Fruit fly (Drosophila melanogaster) whole organism, pupa: Measurements from ENCODE around the gene CG5882.
A peak's percentile ranks its signal among the peaks of the same experiment; 100 is the strongest.

ENCODE experiments used
- CG10348 ChIP-seq: fragments of 200-800 bp; sonication (Bioruptor generic); IDR thresholded peaks from 2 replicates; pipeline ENCODE4 v1.3.6; 2022; ENCODE audit warnings: missing biosample characterization, missing genetic modification characterization
- CG12605 ChIP-seq: fragments of 200-800 bp; sonication (Bioruptor generic); IDR thresholded peaks from 2 replicates; pipeline ENCODE4 v1.3.6; 2022; ENCODE audit warnings: missing biosample characterization, missing genetic modification characterization
- CG13204 ChIP-seq: fragments of 200-800 bp; sonication (Bioruptor generic); optimal IDR thresholded peaks from 2 replicates; lab custom pipeline; 2018; ENCODE audit warnings: missing biosample characterization, mild to moderate bottlenecking, missing genetic modification characterization, moderate library complexity
- CG14655 ChIP-seq: fragments of 200-800 bp; sonication (Bioruptor generic); optimal IDR thresholded peaks from 3 replicates; lab custom pipeline; 2017; ENCODE audit warnings: mild to moderate bottlenecking, missing biosample characterization, missing genetic modification reagents, missing genetic modification characterization
- CG15710 ChIP-seq: fragments of 200-800 bp; sonication (Bioruptor generic); optimal IDR thresholded peaks from 2 replicates; lab custom pipeline; 2018; ENCODE audit warnings: missing biosample characterization, mild to moderate bottlenecking, missing genetic modification characterization, moderate library complexity
- CG17806 ChIP-seq: fragments of 200-800 bp; sonication (Bioruptor generic); optimal IDR thresholded peaks from 2 replicates; lab custom pipeline; 2018; ENCODE audit warnings: missing biosample characterization, mild to moderate bottlenecking, missing genetic modification characterization, moderate library complexity
- CG32121 ChIP-seq: fragments of 200-800 bp; sonication (Bioruptor generic); IDR thresholded peaks from 2 replicates; pipeline ENCODE4 v1.3.6; 2022; ENCODE audit warnings: missing biosample characterization, missing genetic modification characterization
- CG34367 ChIP-seq: fragments of 200-800 bp; sonication (Bioruptor generic); optimal IDR thresholded peaks from 2 replicates; lab custom pipeline; 2018; ENCODE audit warnings: missing biosample characterization, mild to moderate bottlenecking, missing genetic modification characterization
- CG4496 ChIP-seq: fragments of 200-800 bp; sonication (Bioruptor generic); IDR thresholded peaks from 3 replicates; pipeline ENCODE4 v1.3.6; 2022; ENCODE audit warnings: missing biosample characterization, missing genetic modification characterization
- CG8159 ChIP-seq: fragments of 200-800 bp; sonication (Bioruptor generic); optimal IDR thresholded peaks from 3 replicates; lab custom pipeline; 2018; ENCODE audit warnings: missing biosample characterization, mild to moderate bottlenecking, missing genetic modification characterization, moderate library complexity
- CG8301 ChIP-seq: fragments of 200-800 bp; sonication (Bioruptor generic); optimal IDR thresholded peaks from 2 replicates; lab custom pipeline; 2018; ENCODE audit warnings: missing biosample characterization, mild to moderate bottlenecking, missing genetic modification characterization
- CG9948 ChIP-seq: fragments of 200-800 bp; sonication (Bioruptor generic); optimal IDR thresholded peaks from 2 replicates; lab custom pipeline; 2018; ENCODE audit warnings: missing biosample characterization, mild to moderate bottlenecking, missing genetic modification characterization, moderate library complexity
- D1 ChIP-seq: fragments of 200-800 bp; sonication (Bioruptor generic); optimal IDR thresholded peaks from 2 replicates; lab custom pipeline; 2018; ENCODE audit warnings: missing biosample characterization, mild to moderate bottlenecking, missing genetic modification characterization, moderate library complexity
- EcR ChIP-seq: fragments of 200-800 bp; sonication (Bioruptor generic); optimal IDR thresholded peaks from 3 replicates; lab custom pipeline; 2019; ENCODE audit warnings: missing biosample characterization, missing genetic modification characterization, mild to moderate bottlenecking, moderate library complexity, missing genetic modification reagents
- Ets98B ChIP-seq: fragments of 200-800 bp; sonication (Bioruptor generic); IDR thresholded peaks from 2 replicates; pipeline ENCODE4 v1.3.6; 2022; ENCODE audit warnings: missing biosample characterization, missing genetic modification characterization
- Pif1A ChIP-seq: fragments of 200-800 bp; sonication (Bioruptor generic); optimal IDR thresholded peaks from 3 replicates; lab custom pipeline; 2016; ENCODE audit warnings: missing biosample characterization, missing genetic modification characterization
- Pif1B ChIP-seq: fragments of 200-800 bp; sonication (Bioruptor generic); optimal IDR thresholded peaks from 3 replicates; lab custom pipeline; 2016; ENCODE audit warnings: missing biosample characterization, missing genetic modification characterization
- Snoo ChIP-seq: fragments of 200-800 bp; sonication (Bioruptor generic); optimal IDR thresholded peaks from 3 replicates; lab custom pipeline; 2017; ENCODE audit warnings: missing biosample characterization, mild to moderate bottlenecking, missing genetic modification characterization, inconsistent platforms
- fd96Ca ChIP-seq: fragments of 200-800 bp; sonication (Bioruptor generic); IDR thresholded peaks from 3 replicates; pipeline ENCODE4 v1.3.6; 2022; ENCODE audit warnings: missing biosample characterization, missing genetic modification characterization
- gl ChIP-seq: fragments of 200-800 bp; sonication (Bioruptor generic); optimal IDR thresholded peaks from 2 replicates; lab custom pipeline; 2018; ENCODE audit warnings: missing biosample characterization, mild to moderate bottlenecking, missing genetic modification characterization
- rn ChIP-seq: fragments of 200-800 bp; sonication (Bioruptor generic); IDR thresholded peaks from 2 replicates; pipeline ENCODE4 v1.3.6; 2022; ENCODE audit warnings: missing biosample characterization, missing genetic modification characterization

The CG5882 gene

DNA sequence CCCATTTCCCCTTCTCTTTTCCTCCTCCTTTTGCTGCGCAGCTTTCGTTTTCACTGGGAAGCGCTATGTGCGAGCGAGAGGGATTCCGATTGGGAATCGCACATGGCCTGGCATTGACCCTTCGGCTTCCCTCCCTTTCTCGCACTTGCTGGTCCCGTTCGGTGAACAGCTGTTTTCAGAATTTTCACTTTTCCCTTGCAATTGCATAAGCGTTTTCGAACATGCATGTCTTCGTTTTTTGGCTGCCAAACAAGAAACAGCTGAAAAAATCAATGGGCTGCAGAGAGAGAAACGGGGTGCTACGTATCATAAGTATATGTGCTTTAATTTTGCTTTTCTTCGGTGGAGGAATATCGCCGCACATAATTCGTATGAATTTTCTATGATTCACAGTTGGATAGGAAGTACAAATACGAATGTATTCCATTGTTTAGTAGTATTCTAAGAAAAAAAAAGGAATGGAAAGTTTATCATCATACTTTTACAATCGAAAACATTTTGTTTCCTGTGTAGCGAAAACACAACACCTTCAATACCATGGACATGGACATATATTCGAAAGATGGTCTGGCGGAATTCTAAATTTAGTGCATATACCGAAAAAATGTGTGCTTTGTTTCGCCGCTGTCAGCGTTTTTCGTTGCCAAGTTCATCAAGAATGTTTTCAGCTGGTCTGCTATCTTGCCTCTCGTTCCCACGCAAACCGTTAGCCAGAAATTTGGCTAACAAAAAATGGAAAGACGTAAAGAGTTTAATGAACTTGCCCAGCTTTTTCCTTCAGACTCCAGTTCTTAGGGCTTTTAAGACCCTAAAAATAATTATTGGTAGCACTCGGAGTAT lies 33.9 kb downstream of the CG5882 start:
- TF ChIP-seq CG8301 = peak; percentile 55
- no peak for TF ChIP-seq CG10348
- TF ChIP-seq rn (GFP tag; lab: Robert Waterston, UW) = no peak
- TF ChIP-seq Snoo (tag; lab: Kevin White, UChicago) = peak; percentile 50
- TF ChIP-seq CG34367 (tag; lab: Kevin White, UChicago) = no peak
- TF ChIP-seq CG15710 (tag; lab: Kevin White, UChicago) = no peak
- TF ChIP-seq D1 (tag; lab: Kevin White, UChicago) = no peak
- TF ChIP-seq EcR = peak; percentile 65
- peak; percentile 34 for TF ChIP-seq CG17806 (tag; lab: Kevin White, UChicago)
- TF ChIP-seq Ets98B (GFP tag; lab: Robert Waterston, UW) = peak; percentile 37; the same call in 1 of the 2 replicates
- TF ChIP-seq fd96Ca (GFP tag; lab: Robert Waterston, UW) = no peak
- peak; percentile 37 for TF ChIP-seq CG8159 (tag; lab: Kevin White, UChicago)
- TF ChIP-seq CG14655 = peak; percentile 49
- TF ChIP-seq CG12605 = no peak
- no peak for TF ChIP-seq gl (tag; lab: Kevin White, UChicago)
- TF ChIP-seq CG9948 (tag; lab: Kevin White, UChicago) = peak; percentile 10
- peak; percentile 50 for TF ChIP-seq Pif1A (GFP tag; lab: Kevin White, UChicago)
- TF ChIP-seq CG4496 (GFP tag; lab: Robert Waterston, UW) = no peak
- TF ChIP-seq CG32121 (GFP tag; lab: Robert Waterston, UW) = peak; percentile 56; the same call in 1 of the 2 replicates
- TF ChIP-seq CG13204 = no peak
- peak; percentile 34 for TF ChIP-seq Pif1B

DNA sequence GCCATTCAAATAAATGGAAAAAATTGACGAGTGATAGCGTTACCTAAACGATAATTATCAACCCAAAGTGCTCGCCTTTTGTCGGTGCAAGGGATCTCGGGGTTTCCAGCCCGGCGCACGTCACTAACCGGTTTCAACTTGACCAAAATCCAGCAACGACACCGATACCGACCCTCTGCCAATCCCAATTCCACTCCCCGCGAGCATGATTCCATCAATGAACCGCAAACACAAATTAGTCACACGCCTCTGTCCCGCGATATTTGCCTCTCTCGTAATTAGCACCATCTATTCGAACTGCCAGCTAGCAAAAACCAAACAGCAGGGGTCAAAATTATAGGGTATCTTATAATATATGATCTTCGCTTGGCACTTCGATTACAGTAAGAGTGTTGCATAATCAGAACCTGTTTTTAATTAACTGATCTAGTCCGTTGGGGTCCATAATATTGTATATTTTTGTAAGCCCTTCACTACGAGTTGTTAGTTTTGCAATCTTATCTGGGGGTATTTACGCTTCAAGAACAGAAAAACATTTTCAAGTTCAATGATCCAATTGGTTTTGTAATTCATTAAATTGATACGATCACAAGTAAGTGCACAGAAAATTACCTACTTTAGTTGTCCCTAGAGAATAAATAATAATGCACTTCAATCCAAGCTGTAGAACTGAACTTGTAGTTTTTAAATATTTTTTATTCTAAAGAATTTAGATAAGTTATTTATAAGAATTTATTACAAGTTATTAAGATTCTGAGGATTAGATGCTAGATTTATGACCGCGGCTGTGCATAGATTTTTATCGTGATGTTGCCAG lies 34.8 kb downstream of the CG5882 start:
- TF ChIP-seq CG14655 = peak; percentile 63
- TF ChIP-seq CG34367 (tag; lab: Kevin White, UChicago) = peak; percentile 4
- TF ChIP-seq rn (GFP tag; lab: Robert Waterston, UW) = no peak
- peak; percentile 57 for TF ChIP-seq CG8159 (tag; lab: Kevin White, UChicago)
- no peak for TF ChIP-seq Ets98B (GFP tag; lab: Robert Waterston, UW)
- no peak for TF ChIP-seq fd96Ca (GFP tag; lab: Robert Waterston, UW)
- no peak for TF ChIP-seq CG4496 (GFP tag; lab: Robert Waterston, UW)
- peak; percentile 13 for TF ChIP-seq CG8301
- no peak for TF ChIP-seq Pif1A (GFP tag; lab: Kevin White, UChicago)
- TF ChIP-seq CG12605 = no peak
- no peak for TF ChIP-seq Pif1B
- no peak for TF ChIP-seq CG32121 (GFP tag; lab: Robert Waterston, UW)
- peak; percentile 2 for TF ChIP-seq Snoo (tag; lab: Kevin White, UChicago)
- TF ChIP-seq D1 (tag; lab: Kevin White, UChicago) = no peak
- peak; percentile 31 for TF ChIP-seq CG17806 (tag; lab: Kevin White, UChicago)
- peak; percentile 17 for TF ChIP-seq CG13204
- TF ChIP-seq EcR = no peak
- TF ChIP-seq CG9948 (tag; lab: Kevin White, UChicago) = peak; percentile 37
- TF ChIP-seq CG10348 = no peak
- TF ChIP-seq CG15710 (tag; lab: Kevin White, UChicago) = peak; percentile 41
- no peak for TF ChIP-seq gl (tag; lab: Kevin White, UChicago)
- TF ChIP-seq, all 21 proteins: peak for 9

- TF ChIP-seq rn (GFP tag; lab: Robert Waterston, UW) (no peak), Pif1A (GFP tag; lab: Kevin White, UChicago) (no peak), CG15710 (tag; lab: Kevin White, UChicago) (no peak)
- TF ChIP-seq, all 21 proteins: peak for 0
Measured at dm6 chr3R:27154001-27154400, 35.6 kb downstream of the CG5882 start.

DNA sequence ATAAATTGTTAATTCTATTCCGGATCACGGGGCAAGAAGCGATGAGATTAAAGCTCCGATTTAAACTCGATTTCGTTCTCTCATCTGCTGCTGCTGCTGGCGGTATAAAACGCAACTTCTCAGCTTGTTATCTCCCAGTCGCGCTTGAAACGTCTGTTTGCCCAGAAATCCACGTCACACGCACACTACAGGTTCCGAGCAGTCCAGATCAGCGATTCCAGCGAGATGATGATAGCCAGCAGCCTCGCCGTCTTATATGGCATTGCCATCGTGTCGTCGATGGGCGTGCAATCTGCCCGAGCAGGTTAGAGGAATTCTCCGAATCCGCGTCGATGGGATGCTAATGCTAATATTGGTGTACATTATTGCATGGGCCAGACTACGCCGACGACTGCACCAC lies 39.4 kb downstream of the CG5882 start, which contains the start of gene grass:
TSS of gene grass (plus strand) at position 135 of the 400 bp plus-strand sequence.
- 0 out of 3 replicates have a peak, but pooled peaks have one; percentile 15 for TF ChIP-seq CG4496 (GFP tag; lab: Robert Waterston, UW)
- peak; percentile 32; the same call in 1 of the 2 replicates for TF ChIP-seq Ets98B (GFP tag; lab: Robert Waterston, UW)
- TF ChIP-seq CG8301 = no peak

DNA sequence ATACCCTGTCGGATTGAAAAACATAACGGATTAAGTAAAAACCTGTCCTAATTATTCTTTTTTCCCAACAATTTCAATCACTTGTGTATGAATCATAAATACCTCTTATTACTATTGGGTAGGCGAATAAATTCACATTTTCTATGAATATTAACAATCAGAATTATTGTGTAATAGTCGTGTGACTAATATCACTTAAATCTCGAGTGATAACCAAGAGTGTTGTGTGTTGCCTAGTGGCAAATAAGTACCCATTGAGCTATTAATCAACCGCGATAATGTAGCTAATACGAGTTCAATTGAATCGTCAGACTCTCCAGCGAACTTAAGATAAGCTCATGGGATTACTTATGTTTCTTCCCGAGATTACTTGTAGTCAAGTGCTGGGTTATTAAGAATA lies 41.4 kb downstream of the CG5882 start:
- TF ChIP-seq CG13204 (no peak), gl (tag; lab: Kevin White, UChicago) (no peak), CG9948 (tag; lab: Kevin White, UChicago) (no peak)
- TF ChIP-seq, all 21 proteins: peak for 0

DNA sequence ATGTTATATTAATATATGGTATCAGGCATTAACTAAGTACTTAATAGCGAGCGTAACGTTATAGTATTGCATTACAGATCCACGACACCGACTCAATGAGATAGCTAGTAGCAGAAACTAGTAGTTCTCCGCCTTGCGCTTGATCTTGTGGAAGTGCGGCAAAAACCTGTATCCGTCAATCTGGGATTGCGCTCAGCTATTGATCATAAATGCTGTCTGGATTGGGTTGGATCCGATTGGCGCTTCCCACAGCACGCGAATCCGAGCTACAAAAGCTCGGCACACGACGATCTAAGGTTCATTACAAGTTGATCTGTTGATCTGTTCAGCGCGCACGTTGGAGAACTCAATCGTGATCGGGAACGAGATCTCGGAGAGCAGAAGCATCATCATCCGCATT lies 42.4 kb downstream of the CG5882 start, which contains the start of gene CG5909:
TSS of gene CG5909 (plus strand) at position 301 of the 400 bp plus-strand sequence.
- TF ChIP-seq Pif1A (GFP tag; lab: Kevin White, UChicago) (no peak), CG8301 (no peak), rn (GFP tag; lab: Robert Waterston, UW) (no peak), CG17806 (tag; lab: Kevin White, UChicago) (no peak), CG12605 (no peak), EcR (no peak), gl (tag; lab: Kevin White, UChicago) (no peak), CG8159 (tag; lab: Kevin White, UChicago) (no peak), Pif1B (no peak), Snoo (tag; lab: Kevin White, UChicago) (no peak), CG34367 (tag; lab: Kevin White, UChicago) (no peak), CG14655 (no peak), CG15710 (tag; lab: Kevin White, UChicago) (no peak), D1 (tag; lab: Kevin White, UChicago) (no peak)
